Fruit fly (Drosophila melanogaster) Kc167 (cell line): Measurements from ENCODE around the gene kat80.

Experiments used
- Myc ChIP-seq: fragments of >200 bp; optimal IDR thresholded peaks from 2 replicates; lab custom pipeline; 2017; ENCODE audit warnings: missing external identifiers
- Sin3A ChIP-seq: fragments of >200 bp; optimal IDR thresholded peaks from 2 replicates; lab custom pipeline; 2018; ENCODE audit warnings: missing external identifiers
- h ChIP-seq: fragments of >200 bp; optimal IDR thresholded peaks from 3 replicates; lab custom pipeline; 2018; ENCODE audit warnings: missing external identifiers
- insv ChIP-seq: fragments of >200 bp; optimal IDR thresholded peaks from 3 replicates; lab custom pipeline; 2018; ENCODE audit warnings: missing external identifiers
- psq ChIP-seq: fragments of >200 bp; optimal IDR thresholded peaks from 2 replicates; lab custom pipeline; 2017; ENCODE audit warnings: missing external identifiers
- ttk ChIP-seq: sonication (Bioruptor generic); optimal IDR thresholded peaks from 2 replicates; lab custom pipeline; 2017; ENCODE audit warnings: missing external identifiers

Gene kat80

DNA sequence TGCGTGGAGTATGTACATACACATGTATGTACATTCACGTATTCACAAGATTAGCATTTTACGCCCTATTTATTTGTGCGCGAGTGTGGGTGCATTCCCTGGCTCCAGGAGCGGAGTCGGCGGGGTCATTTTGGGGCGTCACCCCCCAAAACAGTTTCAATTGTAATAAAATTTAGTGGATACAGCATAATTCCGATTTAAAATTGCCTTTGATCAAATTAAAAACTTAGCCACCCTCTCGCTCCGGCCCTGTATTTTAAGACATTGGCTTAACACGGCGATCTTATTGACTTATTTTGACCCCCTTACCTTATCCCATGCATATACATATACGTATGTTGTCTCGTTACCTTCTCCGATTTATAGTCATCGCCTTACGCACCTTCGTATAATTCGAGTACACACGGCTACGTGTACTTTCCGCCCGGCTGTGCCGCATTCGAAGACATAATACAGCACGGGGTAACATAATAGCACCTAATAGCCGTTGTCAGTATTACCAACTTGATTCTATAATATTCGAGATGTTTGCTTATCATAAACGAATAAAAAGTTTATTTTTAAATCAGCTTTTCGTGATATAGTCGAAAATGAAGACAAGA, 3.5 kb upstream of the kat80 start:
- TF ChIP-seq Sin3A (lab: Kevin White, UChicago) = no peak
- no peak for TF ChIP-seq psq (lab: Kevin White, UChicago)
- no peak for TF ChIP-seq insv (lab: Kevin White, UChicago)
- TF ChIP-seq h (lab: Kevin White, UChicago) = no peak
- no peak for TF ChIP-seq ttk (lab: Kevin White, UChicago)
- no peak for TF ChIP-seq Myc (lab: Kevin White, UChicago)

DNA sequence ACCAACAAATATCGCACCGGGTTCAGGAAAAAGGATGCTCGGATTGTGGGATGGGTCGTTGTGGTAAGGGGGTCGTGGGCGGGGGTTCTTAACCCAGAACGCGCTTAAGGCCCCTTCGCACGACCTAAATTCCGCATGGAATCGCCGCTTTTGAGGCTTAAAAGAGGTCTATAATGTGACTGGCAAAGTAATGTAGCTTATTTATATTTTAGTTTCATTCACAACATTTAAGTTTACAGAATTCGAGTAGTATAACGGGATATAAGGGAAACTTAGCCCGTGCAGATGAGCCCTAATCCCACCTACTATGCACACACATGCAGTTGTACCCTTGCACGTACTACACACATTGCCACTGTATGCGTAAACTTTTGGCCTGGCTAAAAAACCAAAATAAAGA, 2.8 kb upstream of the kat80 start:
- TF ChIP-seq psq (lab: Kevin White, UChicago) (no peak), ttk (lab: Kevin White, UChicago) (no peak), Sin3A (lab: Kevin White, UChicago) (no peak), Myc (lab: Kevin White, UChicago) (no peak), insv (lab: Kevin White, UChicago) (no peak), h (lab: Kevin White, UChicago) (no peak)

DNA sequence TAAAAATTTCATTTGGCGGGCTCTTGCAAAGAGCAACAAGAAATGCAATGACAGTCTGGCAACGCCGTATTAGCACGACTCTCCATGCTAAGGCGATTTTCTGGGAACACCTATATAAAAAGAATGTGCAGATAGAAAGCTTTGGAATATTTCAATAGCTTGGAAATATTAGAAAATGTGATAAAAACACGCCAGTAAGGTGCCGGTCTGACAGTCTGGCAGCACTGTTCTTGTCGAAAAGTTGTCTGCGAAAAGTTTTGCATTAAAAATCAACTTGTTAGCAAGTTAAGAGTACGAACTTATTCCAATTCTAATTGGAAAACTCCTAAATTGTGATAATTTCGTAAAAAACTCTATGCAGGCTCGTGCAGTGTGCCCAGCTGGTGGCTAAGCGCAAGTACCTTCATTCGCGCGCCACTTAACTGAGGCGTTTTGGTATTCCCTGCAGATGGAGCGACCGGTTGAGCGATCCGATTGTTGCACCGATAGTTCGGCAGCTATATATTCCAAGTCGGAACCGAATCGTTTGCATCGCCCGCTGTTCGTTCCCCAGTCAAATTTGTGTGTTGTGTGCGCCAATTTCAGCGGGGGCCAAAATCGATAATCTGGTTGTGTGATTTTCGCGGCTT, 2.0 kb upstream of the kat80 start, which contains the start of gene eas:
Gene eas (plus strand): TSS at position 451 of the 629 bp plus-strand sequence.
- no peak for TF ChIP-seq h (lab: Kevin White, UChicago)
- TF ChIP-seq Myc (lab: Kevin White, UChicago) = no peak
- TF ChIP-seq ttk (lab: Kevin White, UChicago) = no peak
- no peak for TF ChIP-seq psq (lab: Kevin White, UChicago)
- no peak for TF ChIP-seq Sin3A (lab: Kevin White, UChicago)
- TF ChIP-seq insv (lab: Kevin White, UChicago) = no peak

DNA sequence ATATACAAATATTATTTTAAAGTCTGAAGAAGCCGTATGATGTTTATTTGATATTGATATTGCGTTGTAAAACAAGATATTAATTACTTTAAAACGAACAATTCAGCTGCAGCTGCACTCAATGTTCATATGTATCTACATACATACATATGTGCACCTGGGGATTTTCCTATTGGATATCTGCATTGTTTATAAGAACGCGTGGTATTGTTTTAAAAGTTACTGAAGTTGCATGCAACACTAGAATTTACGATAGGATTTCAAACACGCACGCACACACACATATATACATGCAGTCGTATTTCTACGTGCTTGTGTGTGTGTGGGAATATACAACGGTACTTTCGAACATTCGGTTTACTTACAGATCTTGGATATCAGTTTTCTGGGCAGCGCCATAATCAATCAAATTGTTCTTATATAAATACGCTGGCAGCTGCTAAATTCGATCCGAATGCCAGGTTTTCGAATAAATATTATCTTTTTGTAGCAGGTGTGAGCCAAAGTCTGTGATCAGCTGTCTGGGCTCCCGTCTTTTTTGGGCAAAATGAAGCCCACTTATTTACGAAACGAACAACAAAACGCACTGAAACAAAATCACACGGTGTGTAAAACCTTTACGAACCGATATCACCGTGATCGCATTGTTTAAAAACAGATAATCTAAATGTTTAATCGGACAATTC, 669 bp downstream of the kat80 start:
- no peak for TF ChIP-seq Sin3A (lab: Kevin White, UChicago)
- TF ChIP-seq insv (lab: Kevin White, UChicago) = no peak
- no peak for TF ChIP-seq psq (lab: Kevin White, UChicago)
- no peak for TF ChIP-seq ttk (lab: Kevin White, UChicago)
- TF ChIP-seq Myc (lab: Kevin White, UChicago) = no peak
- no peak for TF ChIP-seq h (lab: Kevin White, UChicago)

DNA sequence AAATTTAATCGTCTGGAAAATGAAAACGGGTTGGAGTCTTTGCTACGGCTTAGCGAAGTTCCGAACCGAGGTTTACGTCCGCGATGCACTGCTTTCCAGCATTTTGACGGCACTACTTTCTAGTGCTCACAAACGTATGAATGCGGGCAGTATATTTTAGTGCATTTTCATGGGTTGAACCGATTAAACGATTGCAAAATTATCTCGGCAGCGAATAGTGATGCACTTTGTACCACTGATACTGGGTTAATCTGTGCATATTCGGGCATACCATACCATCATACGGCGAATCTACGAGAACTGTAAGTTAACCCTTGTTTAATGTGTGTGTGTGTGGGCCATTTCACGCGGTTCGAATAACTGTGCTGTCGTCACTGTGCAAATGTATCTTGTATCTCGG, 5.2 kb downstream of the kat80 start, which contains the start of gene Mfe2:
Gene Mfe2 (plus strand): TSS at position 157 of the 400 bp plus-strand sequence.
- TF ChIP-seq psq (lab: Kevin White, UChicago) (no peak), h (lab: Kevin White, UChicago) (no peak), insv (lab: Kevin White, UChicago) (no peak), Sin3A (lab: Kevin White, UChicago) (no peak), ttk (lab: Kevin White, UChicago) (no peak), Myc (lab: Kevin White, UChicago) (no peak)

DNA sequence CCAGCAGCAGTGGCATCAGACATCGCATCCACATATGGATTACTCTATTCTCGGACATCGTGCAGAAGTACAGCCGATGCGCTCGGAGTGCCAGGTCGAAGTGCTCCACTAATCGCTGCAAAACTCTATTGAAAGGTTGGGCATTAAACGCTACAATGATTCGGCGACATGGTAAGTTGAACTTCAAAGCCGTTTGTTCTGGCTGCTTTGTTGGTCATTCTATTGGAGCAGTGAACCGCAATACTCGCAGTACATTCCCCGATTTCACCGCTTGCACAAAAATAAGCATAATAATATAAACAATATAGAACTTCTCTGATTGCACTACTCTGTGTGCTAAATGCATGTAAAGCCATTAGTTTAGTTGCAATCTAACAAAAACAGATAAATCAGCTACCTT, 9.5 kb downstream of the kat80 start, which contains the start of gene CG12507:
Gene CG12507 (minus strand): TSS at position 101 of the 400 bp plus-strand sequence.
- TF ChIP-seq Myc (lab: Kevin White, UChicago) (no peak), psq (lab: Kevin White, UChicago) (no peak), ttk (lab: Kevin White, UChicago) (no peak), Sin3A (lab: Kevin White, UChicago) (no peak), h (lab: Kevin White, UChicago) (no peak), insv (lab: Kevin White, UChicago) (no peak)

DNA sequence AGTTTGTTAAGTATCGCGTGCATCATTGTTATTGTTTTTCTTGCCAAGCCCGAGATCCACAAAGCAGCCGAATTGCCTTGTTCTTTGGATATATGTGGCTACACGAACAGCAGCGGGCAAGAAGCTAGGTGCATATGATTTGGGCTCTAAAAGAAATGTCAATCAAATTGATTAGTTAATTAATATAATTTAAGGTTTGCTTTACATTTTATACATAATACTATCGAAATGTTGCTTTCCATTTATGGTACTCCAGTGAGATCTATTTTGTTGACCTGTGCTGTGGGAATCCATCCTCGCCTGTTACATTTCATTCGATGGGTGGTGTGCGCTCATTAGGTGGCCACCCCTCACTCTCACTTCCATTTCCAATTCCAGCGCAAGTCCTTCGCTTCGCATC, 12.6 kb downstream of the kat80 start:
- TF ChIP-seq psq (lab: Kevin White, UChicago) = no peak
- TF ChIP-seq h (lab: Kevin White, UChicago) = no peak
- TF ChIP-seq insv (lab: Kevin White, UChicago) = no peak
- TF ChIP-seq Myc (lab: Kevin White, UChicago) = no peak
- no peak for TF ChIP-seq Sin3A (lab: Kevin White, UChicago)
- no peak for TF ChIP-seq ttk (lab: Kevin White, UChicago)

DNA sequence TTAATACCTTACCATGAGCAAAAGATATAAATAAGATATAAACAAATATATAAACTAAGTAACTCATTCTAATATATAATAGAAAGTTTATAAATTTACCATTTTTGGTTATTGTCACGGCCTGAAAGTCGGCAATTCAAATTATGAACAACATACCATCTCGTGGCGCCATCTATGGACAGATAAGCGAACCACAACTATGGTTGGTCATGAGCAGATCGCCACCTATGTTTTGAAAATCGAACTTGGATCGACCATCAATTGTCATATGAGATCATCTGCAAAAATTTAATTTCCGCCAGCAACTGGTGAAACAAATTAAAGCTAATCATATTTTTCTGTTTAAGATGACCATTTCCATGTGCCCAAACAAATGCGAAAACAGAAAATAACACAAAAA, 31.2 kb downstream of the kat80 start:
- TF ChIP-seq psq (lab: Kevin White, UChicago) (no peak), Sin3A (lab: Kevin White, UChicago) (no peak)

DNA sequence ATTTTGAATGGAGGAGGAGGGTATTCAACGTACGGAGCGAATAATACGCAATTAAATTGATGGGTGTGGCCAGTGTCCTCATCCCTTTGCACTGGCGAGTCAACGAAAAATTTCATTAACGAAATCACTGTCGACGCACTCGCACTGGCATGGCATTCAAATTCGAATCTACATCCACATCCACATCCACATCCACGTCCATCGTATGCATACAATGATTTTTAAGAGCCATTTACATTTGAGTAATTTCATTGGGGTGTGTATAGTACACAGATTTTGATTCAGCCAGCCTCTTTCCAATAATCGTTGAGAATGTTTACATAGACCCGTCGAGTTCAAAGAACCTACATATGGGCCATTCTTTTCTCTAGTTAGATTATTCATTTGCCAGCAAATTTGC, 32.0 kb downstream of the kat80 start:
- TF ChIP-seq ttk (lab: Kevin White, UChicago) (no peak), h (lab: Kevin White, UChicago) (no peak)

DNA sequence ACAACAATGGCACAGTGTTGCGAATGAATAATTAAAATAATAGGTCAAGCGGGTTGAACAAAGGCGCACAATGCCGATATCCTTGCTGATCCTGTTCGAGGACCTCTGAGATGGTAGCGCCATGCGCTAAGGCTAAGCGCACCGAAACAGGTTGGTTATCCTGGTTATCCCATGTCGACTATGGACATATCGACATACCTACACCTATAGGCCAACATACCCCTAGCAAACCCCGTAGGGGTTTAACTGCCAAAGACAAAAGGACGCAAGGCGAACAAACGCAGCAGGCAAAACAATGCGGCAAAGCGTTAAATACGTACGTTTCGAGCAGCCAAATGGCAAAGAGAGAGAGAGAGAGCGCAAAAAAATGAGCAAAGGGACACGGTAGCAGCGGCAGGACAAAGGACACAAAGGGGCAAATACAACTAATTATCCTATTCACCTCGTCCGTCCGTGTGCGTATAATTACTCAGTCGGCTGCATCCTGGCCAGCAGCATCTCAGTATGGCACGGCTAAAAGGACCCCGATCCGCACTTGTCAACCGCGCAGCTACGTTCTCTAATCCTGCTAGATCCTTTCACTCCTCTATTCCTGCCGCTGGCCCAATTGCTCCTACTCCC, 34.0 kb downstream of the kat80 start:
- TF ChIP-seq h (lab: Kevin White, UChicago) (no peak), psq (lab: Kevin White, UChicago) (no peak), insv (lab: Kevin White, UChicago) (no peak), ttk (lab: Kevin White, UChicago) (no peak), Myc (lab: Kevin White, UChicago) (no peak), Sin3A (lab: Kevin White, UChicago) (no peak)

DNA sequence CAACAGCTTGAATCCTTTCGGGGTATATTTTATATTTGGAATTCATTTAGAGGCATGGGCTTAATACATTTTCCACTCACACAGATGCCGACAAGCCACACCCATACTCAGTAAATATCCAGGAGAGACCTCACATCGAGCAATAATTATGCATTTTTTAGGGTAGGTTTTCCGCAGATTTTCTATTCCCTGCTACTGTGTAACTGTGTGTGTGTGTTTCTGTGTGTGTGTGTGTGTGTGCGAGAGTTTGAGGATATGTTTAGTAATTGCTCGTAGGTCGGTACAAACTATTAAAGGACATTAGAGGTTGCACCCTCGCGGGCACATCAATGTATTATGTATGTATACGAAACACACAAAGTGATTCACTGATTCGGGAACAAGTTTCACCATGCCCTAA, 44.7 kb downstream of the kat80 start:
- TF ChIP-seq psq (lab: Kevin White, UChicago) (no peak), insv (lab: Kevin White, UChicago) (no peak), Sin3A (lab: Kevin White, UChicago) (no peak), Myc (lab: Kevin White, UChicago) (no peak), h (lab: Kevin White, UChicago) (no peak), ttk (lab: Kevin White, UChicago) (no peak)
